Fruit fly (Drosophila melanogaster): Measurements from ENCODE around the gene TrpRS-m.

The TrpRS-m gene

DNA sequence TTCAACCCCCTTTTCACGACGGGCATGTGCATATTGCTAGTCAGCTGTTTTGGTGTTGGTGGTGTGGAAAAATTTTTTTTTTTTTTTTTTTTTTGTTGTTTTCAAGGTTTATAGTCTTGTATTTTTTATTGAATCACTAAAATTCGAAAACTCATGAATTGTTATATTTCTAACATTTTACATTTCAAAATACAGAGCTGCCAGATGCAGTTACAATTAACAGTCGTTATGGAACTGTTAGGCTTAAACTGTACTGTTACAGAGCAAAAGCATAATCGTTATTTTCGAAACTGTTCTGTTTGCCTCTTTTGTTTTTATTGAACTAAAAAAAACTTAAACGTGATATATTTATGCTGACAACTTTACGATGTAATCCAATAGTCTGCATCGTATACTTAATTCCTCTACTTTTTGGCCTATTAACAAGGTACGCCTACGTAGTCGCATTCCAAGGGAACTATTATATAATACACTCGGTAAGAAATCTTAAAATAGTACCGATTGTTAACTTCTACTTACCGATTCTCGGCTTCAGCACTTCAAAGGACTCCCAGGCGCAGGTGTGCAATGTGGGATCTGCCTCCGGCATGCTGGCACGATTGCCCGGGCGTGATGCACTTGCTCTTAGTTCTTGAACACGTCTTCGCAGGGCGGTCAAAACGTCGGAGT, 43.0 kb upstream of the TrpRS-m start, which contains the start of gene CG32187:
Gene CG32187 (minus strand): TSS at position 9 of the 669 bp plus-strand sequence.
- TF ChIP-seq CG6792 (GFP tag; optimal IDR thresholded peaks at IDR 0.05): no peak
- no peak for TF ChIP-seq vri (GFP tag; optimal IDR thresholded peaks at IDR 0.05)
- TF ChIP-seq CG11902 (GFP tag; optimal IDR thresholded peaks at IDR 0.05): no peak
- no peak for TF ChIP-seq CG3032 (tag; optimal IDR thresholded peaks at IDR 0.05)
- no peak for TF ChIP-seq CG10631 (GFP tag; optimal IDR thresholded peaks at IDR 0.05)
- TF ChIP-seq Blimp-1 (GFP tag; optimal IDR thresholded peaks at IDR 0.05): no peak
- TF ChIP-seq Ets21C (GFP tag; optimal IDR thresholded peaks at IDR 0.05): no peak
- TF ChIP-seq topi (GFP tag; optimal IDR thresholded peaks at IDR 0.05): no peak
- TF ChIP-seq ss (GFP tag; optimal IDR thresholded peaks at IDR 0.05): no peak
- no peak for TF ChIP-seq Eip93F (GFP tag; optimal IDR thresholded peaks at IDR 0.05)
- no peak for TF ChIP-seq acj6 (GFP tag; optimal IDR thresholded peaks at IDR 0.05)
- TF ChIP-seq svp (GFP tag): no peak
- TF ChIP-seq CG8319 (GFP tag; optimal IDR thresholded peaks at IDR 0.05): no peak
- TF ChIP-seq CG11762 (GFP tag; optimal IDR thresholded peaks at IDR 0.05; ENCODE audit: insufficient read depth): no peak
- TF ChIP-seq CG10669 (GFP tag; optimal IDR thresholded peaks at IDR 0.05): no peak
- no peak for TF ChIP-seq CG9139 (GFP tag; optimal IDR thresholded peaks at IDR 0.05)

DNA sequence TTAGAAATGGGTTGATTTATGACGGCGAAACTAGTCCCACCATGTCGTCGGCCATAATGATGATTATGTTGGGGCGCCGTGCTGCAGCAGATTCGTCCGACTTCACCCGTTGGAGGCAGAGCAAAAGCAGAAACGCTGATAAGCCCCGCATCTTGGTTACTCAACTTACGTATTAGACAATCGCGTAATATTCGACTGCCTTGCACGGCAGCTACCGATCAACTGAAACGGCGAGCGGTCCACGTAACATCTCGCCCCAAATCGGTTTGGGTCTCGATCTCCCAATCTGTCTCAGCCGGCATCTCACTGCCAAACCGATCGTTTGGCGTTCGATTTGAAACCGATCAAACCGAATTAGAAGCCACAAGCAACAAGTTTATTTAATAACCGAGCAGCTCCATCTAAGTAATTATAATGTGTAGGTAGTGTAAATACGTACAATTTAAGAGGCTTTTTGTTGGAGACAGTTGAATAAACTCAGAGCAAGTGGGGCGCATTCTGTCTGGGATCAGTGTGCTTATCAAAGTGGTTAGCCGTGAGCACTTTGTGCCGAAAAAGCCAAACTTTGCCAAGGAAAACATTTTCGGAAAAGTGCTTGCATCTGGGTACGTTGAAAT, 40.8 kb upstream of the TrpRS-m start, which contains the start of gene CG32191:
Gene CG32191 (minus strand): TSS at position 550 of the 617 bp plus-strand sequence.
- TF ChIP-seq fkh (GFP tag; optimal IDR thresholded peaks at IDR 0.05): peak; percentile 64
- no peak for TF ChIP-seq cyc (GFP tag; optimal IDR thresholded peaks at IDR 0.05)
- TF ChIP-seq vri (GFP tag; optimal IDR thresholded peaks at IDR 0.05): peak; percentile 11
- no peak for TF ChIP-seq topi (GFP tag; optimal IDR thresholded peaks at IDR 0.05)

DNA sequence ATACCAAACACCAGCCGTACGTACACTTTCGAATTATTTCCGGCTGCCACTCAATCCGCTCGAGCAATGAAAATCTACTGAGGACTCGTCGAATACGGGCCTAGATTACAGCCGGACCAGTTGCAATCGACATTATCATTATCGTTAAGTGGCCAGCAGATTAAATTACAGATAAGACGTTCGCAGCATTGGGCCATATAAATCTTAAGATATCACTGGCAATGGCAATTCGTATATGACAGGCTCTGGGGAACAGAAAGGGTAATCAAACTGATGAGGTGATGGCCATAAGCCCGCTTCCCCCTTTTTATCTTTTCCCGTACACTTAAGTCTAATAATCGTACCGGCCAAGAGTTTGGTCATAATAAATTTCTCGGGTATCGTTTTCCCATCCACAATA, 35.5 kb upstream of the TrpRS-m start, which contains the start of gene Cln3:
Gene Cln3 (minus strand): TSS at position 84 of the 400 bp plus-strand sequence.
- peak; percentile 75 for TF ChIP-seq vri (GFP tag; optimal IDR thresholded peaks at IDR 0.05)
- TF ChIP-seq CG31627 (GFP tag; optimal IDR thresholded peaks at IDR 0.05): no peak

DNA sequence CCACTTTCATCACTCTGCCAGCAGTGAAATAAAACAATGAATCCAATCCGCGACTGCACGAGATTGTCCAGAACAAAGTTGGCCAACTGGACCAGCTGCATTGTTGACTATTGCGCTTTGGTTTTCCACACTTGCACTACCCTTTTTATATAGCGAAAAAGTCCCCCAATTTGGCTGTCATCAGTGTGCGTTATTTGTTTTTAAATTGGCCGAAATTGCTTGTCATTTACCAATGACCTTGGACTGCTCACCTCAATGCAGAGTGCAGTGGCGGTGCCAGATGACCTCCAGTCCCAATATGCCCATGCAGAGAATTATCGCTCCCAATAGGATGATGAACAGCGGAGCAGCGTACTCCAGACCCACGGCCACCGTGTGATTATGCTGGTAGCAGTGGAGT, 31.7 kb upstream of the TrpRS-m start, which contains the start of gene Ir75a:
Gene Ir75a (minus strand): TSS at position 101 of the 400 bp plus-strand sequence.
- no peak for TF ChIP-seq Eip93F (GFP tag; optimal IDR thresholded peaks at IDR 0.05)
- no peak for TF ChIP-seq acj6 (GFP tag; optimal IDR thresholded peaks at IDR 0.05)
- no peak for TF ChIP-seq Sox102F (GFP tag; optimal IDR thresholded peaks at IDR 0.05)
- TF ChIP-seq pdm3 (GFP tag; optimal IDR thresholded peaks at IDR 0.05): no peak
- no peak for TF ChIP-seq dac (GFP tag; optimal IDR thresholded peaks at IDR 0.05)
- TF ChIP-seq CG31627 (GFP tag; optimal IDR thresholded peaks at IDR 0.05): no peak
- TF ChIP-seq fd59A (GFP tag; optimal IDR thresholded peaks at IDR 0.05): no peak
- no peak for TF ChIP-seq CG32006 (GFP tag; optimal IDR thresholded peaks at IDR 0.05)
- no peak for TF ChIP-seq CG10631 (GFP tag; optimal IDR thresholded peaks at IDR 0.05)
- no peak for TF ChIP-seq CG6276 (GFP tag; optimal IDR thresholded peaks at IDR 0.05)
- TF ChIP-seq Eip78C (GFP tag): no peak
- TF ChIP-seq CG7368 (GFP tag; optimal IDR thresholded peaks at IDR 0.05): no peak
- no peak for TF ChIP-seq spab (GFP tag; optimal IDR thresholded peaks at IDR 0.05)
- no peak for TF ChIP-seq Ets21C (GFP tag; optimal IDR thresholded peaks at IDR 0.05)
- no peak for TF ChIP-seq dsx (GFP tag; optimal IDR thresholded peaks at IDR 0.05; ENCODE audit: poor library complexity, severe bottlenecking)
- no peak for TF ChIP-seq esn (GFP tag; optimal IDR thresholded peaks at IDR 0.05)
- TF ChIP-seq fd85E (GFP tag; optimal IDR thresholded peaks at IDR 0.05): no peak
- no peak for TF ChIP-seq CG8319 (GFP tag; optimal IDR thresholded peaks at IDR 0.05)

DNA sequence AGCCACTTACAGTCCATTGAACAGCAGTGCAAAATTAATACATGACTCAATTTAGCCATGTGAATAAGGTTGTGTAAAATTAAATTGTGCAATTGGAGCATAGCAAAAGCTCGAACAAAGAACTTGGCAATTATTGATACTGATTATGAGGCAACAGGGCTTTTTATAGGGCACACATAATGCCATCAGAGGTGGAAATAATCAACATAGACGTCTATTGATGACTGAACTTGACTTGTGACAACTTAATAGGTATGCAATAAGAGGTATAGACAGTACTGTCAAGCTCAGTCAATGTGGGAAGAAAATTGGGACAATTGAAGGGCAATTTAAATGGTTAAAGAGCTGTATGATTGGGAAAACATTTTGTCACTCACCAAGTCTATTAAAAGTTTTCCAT, 29.4 kb upstream of the TrpRS-m start, which contains the start of gene Ir75b:
Gene Ir75b (minus strand): TSS at position 101 of the 400 bp plus-strand sequence.
- no peak for TF ChIP-seq CG11902 (GFP tag; optimal IDR thresholded peaks at IDR 0.05)
- no peak for TF ChIP-seq CG9139 (GFP tag; optimal IDR thresholded peaks at IDR 0.05)

Measured in whole organism, prepupa.